Worm (Caenorhabditis elegans): Measurements from ENCODE around the gene srh-289.

ce11 chrV:17755592-17755991 lies 38.3 kb downstream of the srh-289 start, which contains the start of gene pgp-9:
- no peak for TF ChIP-seq mep-1 (tag; optimal IDR thresholded peaks at IDR 0.05)
- TF ChIP-seq jun-1 (tag; optimal IDR thresholded peaks at IDR 0.05) = no peak
- no peak for TF ChIP-seq ceh-82 (tag; optimal IDR thresholded peaks at IDR 0.05)
- TF ChIP-seq nhr-28 (tag; optimal IDR thresholded peaks at IDR 0.05) = no peak
- TF ChIP-seq pha-4 (GFP tag; IDR thresholded peaks at IDR 0.05) = no peak
- no peak for TF ChIP-seq pha-4 (tag; optimal IDR thresholded peaks at IDR 0.05)
- TF ChIP-seq aly-2 (tag; optimal IDR thresholded peaks at IDR 0.05) = no peak
- no peak for TF ChIP-seq fos-1 (tag; optimal IDR thresholded peaks at IDR 0.05)
- TF ChIP-seq snpc-4 (tag; optimal IDR thresholded peaks at IDR 0.05) = no peak
- TF ChIP-seq nhr-237 (tag; optimal IDR thresholded peaks at IDR 0.05) = no peak
- no peak for TF ChIP-seq duxl-1 (tag; optimal IDR thresholded peaks at IDR 0.05; ENCODE audit: poor library complexity)
- TF ChIP-seq mdl-1 (tag; optimal IDR thresholded peaks at IDR 0.05) = no peak
- TF ChIP-seq ama-1 (optimal IDR thresholded peaks at IDR 0.05) = no peak

Measured in whole organism, L4 larva.